Worm (Caenorhabditis elegans) whole organism, L4/young adult: ENCODE results near the gene F44E5.5.

Experiments
- W03F9.2 ChIP-seq: fragments of 150-350 bp; optimal IDR thresholded peaks from 2 replicates; lab custom pipeline; 2014; ENCODE audit warnings: missing biosample characterization, missing genetic modification characterization
- dao-5 ChIP-seq: sonication (generic microtip); optimal IDR thresholded peaks from 2 replicates; lab custom pipeline; 2016; ENCODE audit warnings: missing genotype, missing genetic modification characterization, moderate library complexity, missing compliant biosample characterization
- him-1 ChIP-seq: sonication (generic microtip); optimal IDR thresholded peaks from 2 replicates; lab custom pipeline; 2016; ENCODE audit warnings: missing genotype, missing genetic modification reagents, missing genetic modification characterization, missing compliant biosample characterization

DNA sequence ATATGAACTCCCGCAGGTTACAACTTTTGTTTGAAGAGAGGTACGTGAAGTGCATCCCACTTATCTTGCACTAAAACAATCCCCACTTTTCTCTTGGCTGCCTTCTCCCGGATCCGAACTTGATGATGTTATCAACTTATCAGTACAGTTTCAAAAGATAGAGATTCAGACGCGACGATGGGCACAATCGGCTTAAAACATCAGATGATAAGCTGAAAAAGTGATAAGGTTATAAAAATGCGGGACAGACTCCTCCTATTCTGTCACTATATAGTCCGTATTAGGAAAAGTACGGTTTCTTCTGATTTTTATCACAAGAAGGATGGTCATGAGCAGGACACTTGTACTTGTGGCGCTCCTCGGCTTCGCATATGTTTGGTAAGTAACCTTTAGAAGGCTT is 20.3 kb upstream of the F44E5.5 start, which contains the start of gene ctsa-1.2:
- no peak for TF ChIP-seq W03F9.2
- no peak for TF ChIP-seq dao-5 (tag; lab: Kevin White, UChicago)
- no peak for TF ChIP-seq him-1
